Worm (Caenorhabditis elegans) whole organism, late embryonic: Measurements from ENCODE around the gene dsh-2.
A peak's percentile ranks its signal among the peaks of the same experiment; 100 is the strongest.

Experiments
- C38D4.7 ChIP-seq: fragments of 200-800 bp; sonication (Bioruptor generic); optimal IDR thresholded peaks from 2 replicates; lab custom pipeline; 2018; ENCODE audit warnings: mild to moderate bottlenecking, missing genetic modification characterization, moderate library complexity, missing compliant biosample characterization
- ama-1 ChIP-seq: fragments of 150-350 bp; optimal IDR thresholded peaks from 2 replicates; lab custom pipeline; 2014
- elt-4 ChIP-seq: sonication (generic microtip); optimal IDR thresholded peaks from 2 replicates; lab custom pipeline; 2016; ENCODE audit warnings: missing genetic modification characterization, missing compliant biosample characterization
- fkh-10 ChIP-seq: fragments of 150-350 bp; optimal IDR thresholded peaks from 2 replicates; lab custom pipeline; 2014; ENCODE audit warnings: missing biosample characterization, missing genetic modification reagents, missing genetic modification characterization
- unc-55 ChIP-seq: sonication (generic microtip); optimal IDR thresholded peaks from 2 replicates; lab custom pipeline; 2017; ENCODE audit warnings: missing biosample characterization, missing genetic modification reagents, missing genetic modification characterization

DNA sequence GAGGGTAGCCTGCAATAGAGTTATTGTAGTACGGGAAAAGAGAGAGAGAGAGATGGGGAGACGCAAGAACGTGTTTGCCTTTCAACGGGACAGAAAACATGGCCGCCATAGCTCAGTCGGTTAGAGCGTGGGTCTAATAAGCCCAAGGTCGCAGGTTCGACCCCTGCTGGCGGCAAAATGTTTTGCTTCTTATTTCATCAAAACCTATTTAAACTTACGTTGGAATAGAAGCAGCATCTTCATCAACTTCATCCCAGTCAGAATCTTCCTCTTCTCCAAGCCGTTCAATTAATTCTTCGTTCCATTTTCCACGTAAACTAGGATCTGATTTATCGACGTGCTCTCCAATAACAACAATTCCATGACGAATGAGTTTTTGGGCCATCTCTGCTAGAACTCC is 48.3 kb downstream of the dsh-2 start:
- TF ChIP-seq ama-1 (lab: Kevin White, UChicago) = no peak
- peak; percentile 85 for TF ChIP-seq C38D4.7 (GFP tag; lab: Kevin White, UChicago)
- no peak for TF ChIP-seq unc-55 (GFP tag; lab: Kevin White, UChicago)
- no peak for TF ChIP-seq fkh-10
- peak; percentile 15 for TF ChIP-seq elt-4 (tag; lab: Kevin White, UChicago)
